Fruit fly (Drosophila melanogaster): Measurements from ENCODE around the gene CG6034.
A peak's percentile ranks its signal among the peaks of the same experiment; 100 is the strongest.

CG6034 gene

dm6 chr3L:17746760-17747159 lies at the start of gene CG6034:
CG6034 (minus strand) TSS chr3L:17746860.
- TF ChIP-seq CG17801 (GFP tag; optimal IDR thresholded peaks at IDR 0.05; ENCODE audit: partially characterized antibody), result no peak

- no peak for TF ChIP-seq CG17801 (GFP tag; optimal IDR thresholded peaks at IDR 0.05; ENCODE audit: partially characterized antibody)
Observed at dm6 chr3L:17791495-17791894, 44.8 kb upstream of the CG6034 start.

dm6 chr3L:17791467-17791494 lies 44.6 kb upstream of the CG6034 start, which contains the start of gene CG42815:
CG42815 (minus strand) TSS chr3L:17791486.
- no peak for TF ChIP-seq CG17801 (GFP tag; optimal IDR thresholded peaks at IDR 0.05; ENCODE audit: partially characterized antibody)

- TF ChIP-seq CG17801 (GFP tag; optimal IDR thresholded peaks at IDR 0.05; ENCODE audit: partially characterized antibody), result no peak
Observed at dm6 chr3L:17791067-17791466, 44.4 kb upstream of the CG6034 start.

DNA sequence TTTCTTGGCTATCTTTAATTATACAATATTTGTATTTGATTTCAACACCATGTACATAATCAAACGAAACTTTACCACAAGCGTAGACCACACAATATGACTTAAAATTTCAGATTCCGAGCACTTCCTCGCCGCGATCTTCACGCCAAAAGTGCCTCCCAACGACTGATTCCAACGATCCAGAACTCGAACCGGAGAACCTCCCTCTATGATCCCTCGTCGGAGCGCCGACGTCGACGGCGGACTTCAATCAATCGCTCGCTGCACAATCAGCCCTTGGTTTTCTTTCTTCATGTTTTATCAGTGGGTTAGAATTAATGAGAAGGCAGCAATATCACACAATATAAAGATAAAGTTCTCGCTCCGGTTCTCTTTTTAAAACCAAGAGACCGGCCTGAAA lies 17.3 kb upstream of the CG6034 start, which contains the start of the genes Adgf-A and Adgf-A2:
TSS of gene Adgf-A (minus strand) at position 172 of the 400 bp plus-strand sequence.
TSS of gene Adgf-A2 (minus strand) at position 172 of the 400 bp plus-strand sequence.
- no peak for TF ChIP-seq CG17801 (GFP tag; optimal IDR thresholded peaks at IDR 0.05; ENCODE audit: partially characterized antibody)

dm6 chr3L:17759072-17759747 lies 12.6 kb upstream of the CG6034 start, which contains the start of gene CG32181:
CG32181 (plus strand) TSS chr3L:17759697.
- TF ChIP-seq CG17801 (GFP tag; optimal IDR thresholded peaks at IDR 0.05; ENCODE audit: partially characterized antibody), result no peak

DNA sequence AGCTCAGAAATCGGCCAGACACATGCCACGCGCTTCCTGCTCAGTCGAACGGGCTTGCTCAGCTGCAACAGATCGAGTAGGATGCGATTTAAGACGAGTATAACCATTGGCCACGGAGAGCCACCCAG lies 11.3 kb upstream of the CG6034 start, which contains the start of gene CG32182:
TSS of gene CG32182 (plus strand) at position 29 of the 128 bp plus-strand sequence.
- TF ChIP-seq CG17801 (GFP tag; optimal IDR thresholded peaks at IDR 0.05; ENCODE audit: partially characterized antibody), result no peak

DNA sequence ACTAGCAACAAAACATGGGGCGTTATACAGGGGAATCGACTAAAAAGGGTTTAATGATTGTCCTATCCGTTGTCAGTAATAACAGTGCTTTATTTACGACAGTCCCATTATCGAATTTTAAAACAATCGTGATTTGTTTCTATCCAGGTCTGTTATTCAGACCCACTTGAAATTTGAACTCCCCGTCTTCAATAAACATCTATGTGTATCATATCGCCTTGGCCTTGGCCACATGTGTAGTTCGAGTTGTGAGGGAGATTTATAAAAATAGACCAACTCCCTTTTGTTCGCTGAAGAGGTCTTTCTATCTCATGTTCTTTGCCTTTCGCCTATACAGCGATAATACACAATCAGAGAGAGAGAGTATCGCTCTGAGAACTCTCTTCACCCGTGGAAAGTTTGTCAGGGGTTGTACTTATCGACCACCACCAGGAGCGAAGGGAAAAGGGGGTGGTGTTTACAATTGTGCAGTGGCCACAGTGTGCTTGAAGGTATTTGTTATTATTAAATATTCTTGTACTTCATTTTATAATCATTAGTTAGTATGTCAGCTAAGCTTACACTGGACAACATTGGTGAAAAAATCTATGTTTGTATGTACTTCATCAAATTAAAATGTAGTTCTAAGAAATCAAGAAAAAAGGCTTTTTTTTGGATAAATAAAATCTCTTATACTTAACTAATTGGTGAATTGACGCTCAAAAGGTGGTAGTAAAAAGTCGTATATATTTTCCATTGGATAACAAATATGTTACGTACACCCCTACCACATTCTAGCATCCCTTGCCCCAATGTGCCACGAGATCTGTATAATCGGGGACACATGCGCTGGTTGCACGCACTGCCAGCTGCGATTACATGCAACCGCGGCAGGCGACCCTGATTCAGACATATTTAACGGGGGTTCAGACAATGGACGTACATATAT lies 10.8 kb upstream of the CG6034 start:
- no peak for TF ChIP-seq CG17801 (GFP tag; optimal IDR thresholded peaks at IDR 0.05; ENCODE audit: partially characterized antibody)

dm6 chr3L:17754285-17754684 lies 7.6 kb upstream of the CG6034 start:
- no peak for TF ChIP-seq CG17801 (GFP tag; optimal IDR thresholded peaks at IDR 0.05; ENCODE audit: partially characterized antibody)

DNA sequence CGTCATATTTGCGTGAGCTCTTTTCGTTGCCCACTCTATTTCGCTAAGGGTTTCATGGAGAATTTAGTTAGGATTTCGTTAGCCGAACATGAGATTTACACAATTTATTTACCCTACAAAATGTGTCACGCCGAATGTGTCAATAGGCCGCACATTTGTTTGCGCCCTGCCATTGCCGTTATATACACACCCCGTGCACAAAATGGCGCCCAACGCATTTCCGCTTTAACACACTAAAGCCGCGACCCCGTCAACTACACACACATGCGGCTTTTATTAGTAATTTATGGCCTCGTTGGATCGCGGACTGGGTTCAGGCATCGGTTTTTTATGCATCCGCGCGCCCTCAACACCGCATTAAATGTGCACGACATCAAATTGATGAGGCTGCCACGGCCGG lies 3.8 kb upstream of the CG6034 start, which contains the start of gene Adgf-B:
TSS of gene Adgf-B (minus strand) at position 101 of the 400 bp plus-strand sequence.
- no peak for TF ChIP-seq CG17801 (GFP tag; optimal IDR thresholded peaks at IDR 0.05; ENCODE audit: partially characterized antibody)

dm6 chr3L:17742531-17742930 lies 4.1 kb downstream of the CG6034 start:
- TF ChIP-seq CG17801 (GFP tag; optimal IDR thresholded peaks at IDR 0.05; ENCODE audit: partially characterized antibody), result no peak

DNA sequence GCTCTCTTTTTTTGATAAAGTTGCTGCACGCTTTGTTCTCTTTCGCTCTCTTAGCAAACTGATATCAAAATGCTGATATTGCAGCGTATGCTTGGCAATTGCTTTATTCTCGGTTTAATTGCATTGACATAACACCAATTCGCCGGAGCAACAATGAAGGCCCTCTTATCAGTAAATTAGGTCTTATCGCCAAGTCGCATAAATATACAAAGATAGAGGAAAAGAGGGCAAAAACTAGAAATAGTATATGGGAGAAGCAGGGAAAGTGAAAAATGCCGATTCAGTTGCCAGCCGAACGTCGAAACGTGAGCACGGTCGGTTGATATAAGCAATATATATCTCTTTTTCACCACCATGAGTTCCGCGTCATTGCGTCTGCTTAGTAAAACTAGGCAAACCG lies 6.2 kb downstream of the CG6034 start, which contains the start of gene CG7460:
TSS of gene CG7460 (plus strand) at position 70 of the 400 bp plus-strand sequence.
- peak; percentile 77 for TF ChIP-seq CG17801 (GFP tag; optimal IDR thresholded peaks at IDR 0.05; ENCODE audit: partially characterized antibody)

DNA sequence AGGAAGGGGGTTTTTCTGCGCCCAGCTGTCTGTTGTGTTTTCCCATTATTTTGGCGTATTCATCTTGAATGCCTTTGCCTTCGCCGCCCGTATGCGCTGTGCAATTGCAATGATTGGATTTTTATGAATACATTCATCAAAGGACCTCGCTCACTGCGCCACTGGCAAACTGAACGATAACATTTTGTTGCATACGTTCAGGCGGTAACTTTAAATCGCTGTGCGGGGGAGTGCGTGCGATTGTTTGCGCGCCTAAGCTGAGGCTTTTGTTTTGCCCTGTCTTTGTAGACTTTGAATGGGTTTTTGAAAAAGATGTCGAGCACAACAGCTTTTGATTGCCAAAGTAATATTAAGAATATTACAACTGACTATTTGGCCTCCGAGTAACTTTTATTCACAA lies 7.0 kb downstream of the CG6034 start:
- TF ChIP-seq CG17801 (GFP tag; optimal IDR thresholded peaks at IDR 0.05; ENCODE audit: partially characterized antibody), result no peak

DNA sequence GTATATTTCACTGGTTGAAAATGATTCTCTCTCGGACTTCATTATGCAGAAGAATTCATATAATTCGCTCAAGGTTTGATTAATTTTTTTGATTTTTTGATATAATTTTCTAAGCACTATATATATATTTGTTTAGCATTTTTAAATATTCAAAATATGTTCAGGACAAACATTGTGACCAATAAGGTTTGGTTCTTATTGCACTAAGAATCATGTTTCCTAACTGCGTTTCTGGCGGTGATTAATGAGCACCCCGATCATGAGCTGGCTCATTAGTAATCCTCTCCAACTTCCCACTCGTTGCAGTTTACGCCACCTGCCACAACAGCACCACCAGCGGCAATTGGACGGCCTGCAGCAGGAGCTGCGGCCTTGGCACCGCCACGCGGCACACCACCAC lies 17.4 kb downstream of the CG6034 start, which contains the start of gene CG6052:
TSS of gene CG6052 (minus strand) at position 101 of the 400 bp plus-strand sequence.
- no peak for TF ChIP-seq CG17801 (GFP tag; optimal IDR thresholded peaks at IDR 0.05; ENCODE audit: partially characterized antibody)

DNA sequence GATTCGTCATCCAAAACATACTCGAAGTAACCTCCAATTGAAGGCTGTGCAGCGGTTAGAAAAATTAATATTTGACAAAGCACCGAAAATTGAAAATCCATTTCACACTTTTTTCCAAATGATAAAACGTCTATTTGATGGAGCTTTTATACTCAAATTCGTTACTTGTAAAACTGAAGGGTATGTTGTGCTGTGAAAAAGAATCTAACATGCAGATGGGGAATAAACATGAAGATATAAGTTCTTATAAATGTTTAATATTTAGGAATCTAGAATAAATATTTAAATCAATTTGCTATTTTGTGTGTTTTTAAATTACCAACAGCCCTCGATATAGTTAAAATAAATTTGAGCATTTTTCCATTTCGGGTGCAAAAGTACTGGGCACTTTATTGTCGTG lies 26.9 kb downstream of the CG6034 start, which contains the start of gene CheB74a:
TSS of gene CheB74a (minus strand) at position 101 of the 400 bp plus-strand sequence.
- no peak for TF ChIP-seq CG17801 (GFP tag; optimal IDR thresholded peaks at IDR 0.05; ENCODE audit: partially characterized antibody)
